Worm (Caenorhabditis elegans) whole organism, L1 larva: ENCODE results near the gene sdz-7.

Experiments used
- C04F5.9 ChIP-seq: sonication (generic microtip); optimal IDR thresholded peaks from 2 replicates; lab custom pipeline; 2016; ENCODE audit warnings: missing genetic modification characterization, missing compliant biosample characterization
- C16A3.4 ChIP-seq: fragments of 150-350 bp; optimal IDR thresholded peaks from 2 replicates; lab custom pipeline; 2014; ENCODE audit warnings: missing biosample characterization, missing genetic modification characterization
- C34B4.2 ChIP-seq: sonication (generic microtip); optimal IDR thresholded peaks from 2 replicates; lab custom pipeline; 2017; ENCODE audit warnings: mild to moderate bottlenecking, missing genetic modification characterization, missing compliant biosample characterization
- F16B12.6 ChIP-seq: fragments of 150-350 bp; optimal IDR thresholded peaks from 2 replicates; lab custom pipeline; 2014; ENCODE audit warnings: missing biosample characterization, missing genetic modification characterization
- Y116A8C.19 ChIP-seq: sonication (generic microtip); optimal IDR thresholded peaks from 2 replicates; lab custom pipeline; 2016; ENCODE audit warnings: missing compliant biosample characterization, missing genetic modification characterization, borderline replicate concordance
- aha-1 ChIP-seq: fragments of 150-350 bp; optimal IDR thresholded peaks from 2 replicates; lab custom pipeline; 2014; ENCODE audit warnings: missing biosample characterization, missing genetic modification characterization
- aly-2 ChIP-seq: fragments of 150-350 bp; optimal IDR thresholded peaks from 2 replicates; lab custom pipeline; 2014; ENCODE audit warnings: missing biosample characterization, missing genetic modification characterization
- ama-1 ChIP-seq: fragments of 150-350 bp; optimal IDR thresholded peaks from 2 replicates; lab custom pipeline; 2014
- ceh-63 ChIP-seq: fragments of 200-800 bp; sonication (Bioruptor generic); optimal IDR thresholded peaks from 2 replicates; lab custom pipeline; 2018; ENCODE audit warnings: mild to moderate bottlenecking, missing genetic modification characterization, missing compliant biosample characterization
- ceh-82 ChIP-seq, 3 experiments: fragments of 150-350 bp in 1 of 3; sonication (generic microtip) in 2 of 3; optimal IDR thresholded peaks; 2 replicates each; lab custom pipeline; 2014 to 2017; ENCODE audit warnings: missing biosample characterization in 3 of 3, missing genetic modification characterization in 3 of 3
- ceh-90 ChIP-seq: sonication (generic microtip); optimal IDR thresholded peaks from 2 replicates; lab custom pipeline; 2016; ENCODE audit warnings: missing genetic modification characterization, missing compliant biosample characterization
- dpl-1 ChIP-seq, 3 experiments: fragments of 150-350 bp in 2 of 3; sonication (generic microtip) in 1 of 3; optimal IDR thresholded peaks; 2 replicates each; lab custom pipeline; 2014 to 2017; ENCODE audit warnings: missing biosample characterization in 3 of 3, missing genetic modification characterization in 3 of 3, missing genetic modification reagents in 3 of 3
- efl-3 ChIP-seq: fragments of 200-800 bp; sonication (Bioruptor generic); optimal IDR thresholded peaks from 2 replicates; lab custom pipeline; 2018; ENCODE audit warnings: mild to moderate bottlenecking, missing genetic modification characterization, missing compliant biosample characterization
- egl-13 ChIP-seq: sonication (generic microtip); optimal IDR thresholded peaks from 2 replicates; lab custom pipeline; 2016; ENCODE audit warnings: missing genotype, missing genetic modification reagents, missing genetic modification characterization, missing compliant biosample characterization
- egl-27 ChIP-seq, 2 experiments: fragments of 150-350 bp in 1 of 2; sonication (generic microtip); optimal IDR thresholded peaks; 3 replicates each; lab custom pipeline; 2017 to 2018; ENCODE audit warnings: missing biosample characterization in 2 of 2, missing genetic modification characterization in 2 of 2, missing genetic modification reagents in 2 of 2
- elt-2 ChIP-seq: sonication (generic microtip); optimal IDR thresholded peaks from 2 replicates; lab custom pipeline; 2016; ENCODE audit warnings: missing genetic modification characterization, mild to moderate bottlenecking, inconsistent platforms, missing compliant biosample characterization, missing genetic modification reagents
- elt-3 ChIP-seq, 6 experiments: fragments of 150-350 bp in 1 of 6; sonication (generic microtip); optimal IDR thresholded peaks; 2 replicates each; lab custom pipeline; 2017 to 2018; ENCODE audit warnings: missing biosample characterization in 6 of 6, missing genetic modification characterization in 6 of 6, inconsistent platforms in 1 of 6
- ets-5 ChIP-seq: fragments of 200-800 bp; sonication (Bioruptor generic); IDR thresholded peaks from 2 replicates; pipeline ENCODE4 v1.3.6; 2022; ENCODE audit warnings: missing genetic modification characterization, missing compliant biosample characterization
- fkh-10 ChIP-seq: sonication (generic microtip); optimal IDR thresholded peaks from 2 replicates; lab custom pipeline; 2017; ENCODE audit warnings: missing biosample characterization, missing genetic modification reagents, missing genetic modification characterization
- fkh-4 ChIP-seq: sonication (generic microtip); optimal IDR thresholded peaks from 2 replicates; lab custom pipeline; 2016; ENCODE audit warnings: missing compliant biosample characterization, missing genetic modification characterization, borderline replicate concordance
- fkh-8 ChIP-seq: sonication (generic microtip); optimal IDR thresholded peaks from 2 replicates; lab custom pipeline; 2016; ENCODE audit warnings: mild to moderate bottlenecking, missing genetic modification characterization, missing compliant biosample characterization
- hlh-17 ChIP-seq: fragments of 200-800 bp; sonication (Bioruptor generic); optimal IDR thresholded peaks from 2 replicates; lab custom pipeline; 2018; ENCODE audit warnings: missing genetic modification characterization, mild to moderate bottlenecking, missing compliant biosample characterization, moderate library complexity, borderline replicate concordance
- hlh-4 ChIP-seq: sonication (generic microtip); optimal IDR thresholded peaks from 2 replicates; lab custom pipeline; 2016; ENCODE audit warnings: mild to moderate bottlenecking, missing genetic modification characterization, missing compliant biosample characterization
- hpl-2 ChIP-seq: fragments of 150-350 bp; optimal IDR thresholded peaks from 2 replicates; lab custom pipeline; 2014; ENCODE audit warnings: missing biosample characterization, missing genetic modification reagents, missing genetic modification characterization
- jun-1 ChIP-seq: fragments of 150-350 bp; optimal IDR thresholded peaks from 2 replicates; lab custom pipeline; 2014; ENCODE audit warnings: missing biosample characterization, missing genetic modification reagents, missing genetic modification characterization
- lin-15B ChIP-seq: fragments of 150-350 bp; sonication (generic microtip); optimal IDR thresholded peaks from 3 replicates; lab custom pipeline; 2014; ENCODE audit warnings: missing biosample characterization, missing genetic modification characterization
- lin-35 ChIP-seq, 2 experiments: fragments of 150-350 bp; optimal IDR thresholded peaks; 2 replicates each; lab custom pipeline; 2014; ENCODE audit warnings: missing biosample characterization in 2 of 2, missing genetic modification characterization in 2 of 2, missing genetic modification reagents in 2 of 2
- lsy-2 ChIP-seq, 2 experiments: fragments of 150-350 bp; optimal IDR thresholded peaks; 2 replicates each; lab custom pipeline; 2014; ENCODE audit warnings: missing biosample characterization in 2 of 2, missing genetic modification characterization in 2 of 2
- mab-9 ChIP-seq: fragments of 200-800 bp; sonication (Bioruptor generic); IDR thresholded peaks from 2 replicates; pipeline ENCODE4 v1.3.6; 2022; ENCODE audit warnings: missing genetic modification reagents, missing genetic modification characterization, missing compliant biosample characterization
- mdl-1 ChIP-seq, 2 experiments: fragments of 150-350 bp; optimal IDR thresholded peaks; 2 replicates each; lab custom pipeline; 2014 to 2017; ENCODE audit warnings: missing biosample characterization in 2 of 2, missing genetic modification characterization in 2 of 2, inconsistent platforms in 1 of 2
- mef-2 ChIP-seq: fragments of 150-350 bp; optimal IDR thresholded peaks from 2 replicates; lab custom pipeline; 2014; ENCODE audit warnings: missing biosample characterization, missing genetic modification characterization
- mep-1 ChIP-seq: fragments of 150-350 bp; optimal IDR thresholded peaks from 2 replicates; lab custom pipeline; 2014; ENCODE audit warnings: missing biosample characterization, missing genetic modification characterization
- nhr-11 ChIP-seq: fragments of 150-350 bp; optimal IDR thresholded peaks from 2 replicates; lab custom pipeline; 2014; ENCODE audit warnings: missing biosample characterization, missing genetic modification characterization
- nhr-12 ChIP-seq: sonication (generic microtip); optimal IDR thresholded peaks from 2 replicates; lab custom pipeline; 2017; ENCODE audit warnings: missing biosample characterization, missing genetic modification characterization
- nhr-19 ChIP-seq: fragments of 200-800 bp; sonication (Bioruptor generic); conservative IDR thresholded peaks from 2 replicates; pipeline ENCODE4 v1.3.6; 2022; ENCODE audit warnings: missing genetic modification characterization, missing compliant biosample characterization
- nhr-20 ChIP-seq: sonication (generic microtip); optimal IDR thresholded peaks from 2 replicates; lab custom pipeline; 2016; ENCODE audit warnings: mild to moderate bottlenecking, missing genetic modification characterization, missing compliant biosample characterization
- nhr-237 ChIP-seq: fragments of 150-350 bp; optimal IDR thresholded peaks from 2 replicates; lab custom pipeline; 2014; ENCODE audit warnings: missing biosample characterization, missing genetic modification characterization
- nhr-28 ChIP-seq: fragments of 150-350 bp; optimal IDR thresholded peaks from 2 replicates; lab custom pipeline; 2014; ENCODE audit warnings: missing biosample characterization, missing genetic modification characterization
- nhr-77 ChIP-seq: fragments of 150-350 bp; optimal IDR thresholded peaks from 2 replicates; lab custom pipeline; 2014; ENCODE audit warnings: missing biosample characterization, missing genetic modification characterization
- nhr-84 ChIP-seq: sonication (generic microtip); optimal IDR thresholded peaks from 2 replicates; lab custom pipeline; 2017; ENCODE audit warnings: missing biosample characterization, missing genetic modification characterization
- pqm-1 ChIP-seq: sonication (generic microtip); optimal IDR thresholded peaks from 3 replicates; lab custom pipeline; 2017; ENCODE audit warnings: missing biosample characterization, missing genetic modification characterization
- rnt-1 ChIP-seq: sonication (generic microtip); optimal IDR thresholded peaks from 2 replicates; lab custom pipeline; 2016; ENCODE audit warnings: mild to moderate bottlenecking, missing genetic modification characterization, moderate library complexity, missing compliant biosample characterization
- skn-1 ChIP-seq: fragments of 150-350 bp; optimal IDR thresholded peaks from 2 replicates; lab custom pipeline; 2014; ENCODE audit warnings: missing biosample characterization, missing genetic modification characterization
- snpc-4 ChIP-seq: fragments of 150-350 bp; optimal IDR thresholded peaks from 2 replicates; lab custom pipeline; 2014; ENCODE audit warnings: missing biosample characterization, missing genetic modification characterization
- snu-23 ChIP-seq: sonication (generic microtip); optimal IDR thresholded peaks from 2 replicates; lab custom pipeline; 2016; ENCODE audit warnings: missing genetic modification characterization, missing compliant biosample characterization
- sptf-1 ChIP-seq: fragments of 150-350 bp; optimal IDR thresholded peaks from 2 replicates; lab custom pipeline; 2014; ENCODE audit warnings: missing biosample characterization, missing genetic modification characterization
- sup-37 ChIP-seq: fragments of 200-800 bp; sonication (Bioruptor generic); optimal IDR thresholded peaks from 2 replicates; lab custom pipeline; 2018; ENCODE audit warnings: mild to moderate bottlenecking, missing genetic modification characterization, missing compliant biosample characterization
- swsn-7 ChIP-seq: sonication (generic microtip); optimal IDR thresholded peaks from 2 replicates; lab custom pipeline; 2016; ENCODE audit warnings: missing genetic modification characterization, missing compliant biosample characterization
- tbx-2 ChIP-seq: sonication (generic microtip); optimal IDR thresholded peaks from 2 replicates; lab custom pipeline; 2016; ENCODE audit warnings: missing genetic modification characterization, missing compliant biosample characterization
- tlp-1 ChIP-seq: fragments of 150-350 bp; optimal IDR thresholded peaks from 2 replicates; lab custom pipeline; 2014; ENCODE audit warnings: missing biosample characterization, missing genetic modification characterization
- unc-86 ChIP-seq: sonication (generic microtip); optimal IDR thresholded peaks from 2 replicates; lab custom pipeline; 2016; ENCODE audit warnings: missing genetic modification characterization, missing compliant biosample characterization
- unc-98 ChIP-seq: fragments of 200-800 bp; sonication (Bioruptor generic); IDR thresholded peaks from 2 replicates; pipeline ENCODE4 v1.3.6; 2022; ENCODE audit warnings: missing genetic modification characterization, missing compliant biosample characterization
- xbp-1 ChIP-seq: sonication (generic microtip); optimal IDR thresholded peaks from 2 replicates; lab custom pipeline; 2016; ENCODE audit warnings: missing genetic modification characterization, missing compliant biosample characterization
- zip-4 ChIP-seq: fragments of 200-800 bp; sonication (Bioruptor generic); optimal IDR thresholded peaks from 2 replicates; lab custom pipeline; 2018; ENCODE audit warnings: mild to moderate bottlenecking, missing genetic modification characterization, moderate library complexity, missing compliant biosample characterization
- ztf-4 ChIP-seq: fragments of 150-350 bp; optimal IDR thresholded peaks from 2 replicates; lab custom pipeline; 2014; ENCODE audit warnings: missing biosample characterization, missing genetic modification characterization

sdz-7 gene

DNA sequence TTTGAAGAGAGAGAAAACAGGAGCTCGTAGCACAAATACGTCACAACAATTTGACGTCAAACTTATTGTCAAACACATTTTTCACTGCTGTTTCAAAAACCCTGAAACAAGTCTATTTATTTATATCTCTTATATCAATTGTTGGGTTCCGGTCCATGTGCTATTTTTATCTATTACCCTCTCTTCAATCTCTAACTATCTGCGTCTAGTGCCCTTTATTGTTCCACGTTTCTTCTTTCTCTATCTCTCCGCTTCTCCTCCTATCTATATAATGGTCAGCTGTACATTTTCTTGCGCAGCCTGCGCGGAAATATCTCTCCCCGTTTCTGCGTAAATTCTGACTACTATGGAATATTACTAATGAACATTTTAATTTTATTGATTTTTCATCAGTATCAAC is 19.1 kb upstream of the sdz-7 start (continued):
- TF ChIP-seq fkh-8 (tag; lab: Kevin White, UChicago) (peak; percentile 35), unc-86 (peak; percentile 23), fkh-4 (tag; lab: Kevin White, UChicago) (no peak), C16A3.4 (tag; lab: Kevin White, UChicago) (no peak), nhr-11 (tag; lab: Kevin White, UChicago) (no peak), snu-23 (GFP tag; lab: Kevin White, UChicago) (peak; percentile 68), mep-1 (tag; lab: Kevin White, UChicago) (peak; percentile 57), ceh-82 (tag; optimal IDR thresholded peaks at IDR 0.05; lab: Kevin White, UChicago) (peak in 1 of 3 experiments; percentile 15), nhr-19 (GFP tag; lab: Robert Waterston, UW) (peak; percentile 56), hpl-2 (GFP tag; lab: Kevin White, UChicago) (no peak), zip-4 (GFP tag; lab: Kevin White, UChicago) (no peak), nhr-12 (tag; lab: Kevin White, UChicago) (no peak), elt-3 (tag; optimal IDR thresholded peaks at IDR 0.05; lab: Kevin White, UChicago) (peak in 2 of 6 experiments; percentile 39 to 59), aha-1 (no peak), skn-1 (tag; lab: Kevin White, UChicago) (peak; percentile 59), aly-2 (tag; lab: Kevin White, UChicago) (no peak), jun-1 (tag; lab: Kevin White, UChicago) (peak; percentile 27), lin-35 (GFP tag; optimal IDR thresholded peaks at IDR 0.05; lab: Kevin White, UChicago) (peak; percentile 24 to 56), ztf-4 (tag; lab: Kevin White, UChicago) (no peak), fkh-10 (GFP tag; lab: Kevin White, UChicago) (no peak), sup-37 (GFP tag; lab: Kevin White, UChicago) (no peak), nhr-237 (tag; lab: Kevin White, UChicago) (no peak), tbx-2 (peak; percentile 55), unc-98 (GFP tag; lab: Robert Waterston, UW) (no peak), elt-2 (peak; percentile 5), efl-3 (GFP tag; lab: Kevin White, UChicago) (no peak), rnt-1 (tag; lab: Kevin White, UChicago) (peak; percentile 54), snpc-4 (peak; percentile 33), pqm-1 (tag; lab: Kevin White, UChicago) (no peak), mef-2 (tag; lab: Kevin White, UChicago) (peak; percentile 92), lin-15B (tag; lab: Kevin White, UChicago) (no peak), C04F5.9 (no peak), sptf-1 (tag; lab: Kevin White, UChicago) (no peak), swsn-7 (tag; lab: Kevin White, UChicago) (peak; percentile 41), ceh-63 (GFP tag; lab: Kevin White, UChicago) (no peak), lsy-2 (tag; optimal IDR thresholded peaks at IDR 0.05; lab: Kevin White, UChicago) (peak; percentile 37 to 67), mab-9 (GFP tag; lab: Robert Waterston, UW) (no peak), nhr-28 (tag; lab: Kevin White, UChicago) (no peak), ceh-90 (tag; lab: Kevin White, UChicago) (no peak), dpl-1 (GFP tag; optimal IDR thresholded peaks at IDR 0.05; lab: Kevin White, UChicago) (peak; percentile 24 to 43 (median 31)), ets-5 (GFP tag; lab: Robert Waterston, UW) (no peak), tlp-1 (tag; lab: Kevin White, UChicago) (no peak), mdl-1 (tag; optimal IDR thresholded peaks at IDR 0.05; lab: Kevin White, UChicago) (peak in 1 of 2 experiments; percentile 27), nhr-20 (tag; lab: Kevin White, UChicago) (peak; percentile 66), hlh-4 (tag; lab: Kevin White, UChicago) (no peak), C34B4.2 (no peak), nhr-77 (tag; lab: Kevin White, UChicago) (no peak), xbp-1 (peak; percentile 47), egl-27 (tag; optimal IDR thresholded peaks at IDR 0.05; lab: Kevin White, UChicago) (no peak), nhr-84 (tag; lab: Kevin White, UChicago) (no peak), egl-13 (peak; percentile 47), ama-1 (lab: Kevin White, UChicago) (no peak), F16B12.6 (tag; lab: Kevin White, UChicago) (no peak), hlh-17 (GFP tag; lab: Kevin White, UChicago) (no peak), Y116A8C.19 (no peak)
